Fruit fly (Drosophila melanogaster) whole organism, embryonic: ENCODE measurements around the gene CG14564.

Experiments used
- Adf1 ChIP-seq: fragments of 200-800 bp; sonication (Bioruptor generic); IDR thresholded peaks from 2 replicates; pipeline ENCODE4 v1.3.6; 2022; ENCODE audit warnings: missing biosample characterization, missing genetic modification characterization
- CG11560 ChIP-seq: fragments of 200-800 bp; sonication (Bioruptor generic); IDR thresholded peaks from 3 replicates; pipeline ENCODE4 v1.3.6; 2022; ENCODE audit warnings: missing biosample characterization, missing genetic modification characterization
- CG12104 ChIP-seq: fragments of 200-800 bp; sonication (Bioruptor generic); optimal IDR thresholded peaks from 3 replicates; lab custom pipeline; 2016; ENCODE audit warnings: missing biosample characterization, missing genetic modification characterization
- CG12942 ChIP-seq: fragments of 200-800 bp; sonication (Bioruptor generic); optimal IDR thresholded peaks from 3 replicates; lab custom pipeline; 2016; ENCODE audit warnings: missing biosample characterization, missing genetic modification characterization
- CG14860 ChIP-seq: fragments of 200-800 bp; sonication (Bioruptor generic); IDR thresholded peaks from 3 replicates; pipeline ENCODE4 v1.3.6; 2022; ENCODE audit warnings: missing biosample characterization, missing genetic modification characterization; ENCODE audit not compliant: partially characterized antibody
- CG16815 ChIP-seq: fragments of 200-800 bp; sonication (Bioruptor generic); optimal IDR thresholded peaks from 3 replicates; lab custom pipeline; 2017; ENCODE audit warnings: missing biosample characterization, mild to moderate bottlenecking, missing genetic modification characterization
- CG17328 ChIP-seq: fragments of 200-800 bp; sonication (Bioruptor generic); IDR thresholded peaks from 2 replicates; pipeline ENCODE4 v1.3.6; 2022; ENCODE audit warnings: missing biosample characterization, missing genetic modification characterization
- CG17385 ChIP-seq: fragments of 200-800 bp; sonication (Bioruptor generic); optimal IDR thresholded peaks from 3 replicates; lab custom pipeline; 2018; ENCODE audit warnings: missing biosample characterization, mild to moderate bottlenecking, missing genetic modification characterization
- CG18476 ChIP-seq: fragments of 200-800 bp; sonication (Bioruptor generic); optimal IDR thresholded peaks from 2 replicates; lab custom pipeline; 2016; ENCODE audit warnings: missing biosample characterization, mild to moderate bottlenecking, missing genetic modification characterization
- CG2129 ChIP-seq: fragments of 200-800 bp; sonication (Bioruptor generic); IDR thresholded peaks from 2 replicates; pipeline ENCODE4 v1.3.6; 2022; ENCODE audit warnings: missing biosample characterization, missing genetic modification characterization; ENCODE audit not compliant: partially characterized antibody
- CG2199 ChIP-seq: fragments of 200-800 bp; sonication (Bioruptor generic); IDR thresholded peaks from 3 replicates; pipeline ENCODE4 v1.3.6; 2022; ENCODE audit warnings: missing biosample characterization, missing genetic modification characterization
- CG2875 ChIP-seq: fragments of 200-800 bp; sonication (Bioruptor generic); optimal IDR thresholded peaks from 2 replicates; lab custom pipeline; 2017; ENCODE audit warnings: missing biosample characterization, mild to moderate bottlenecking, missing genetic modification characterization, missing genetic modification reagents
- CG30403 ChIP-seq: fragments of 200-800 bp; sonication (Bioruptor generic); optimal IDR thresholded peaks from 3 replicates; lab custom pipeline; 2016; ENCODE audit warnings: missing biosample characterization, missing genetic modification characterization
- CG31365 ChIP-seq: fragments of 200-800 bp; sonication (Bioruptor generic); optimal IDR thresholded peaks from 2 replicates; lab custom pipeline; 2018; ENCODE audit warnings: missing biosample characterization, mild to moderate bottlenecking, missing genetic modification characterization
- CG3995 ChIP-seq: fragments of 200-800 bp; sonication (Bioruptor generic); optimal IDR thresholded peaks from 3 replicates; lab custom pipeline; 2016; ENCODE audit warnings: missing biosample characterization, missing genetic modification characterization
- CG4282 ChIP-seq: fragments of 200-800 bp; sonication (Bioruptor generic); optimal IDR thresholded peaks from 2 replicates; lab custom pipeline; 2016; ENCODE audit warnings: missing biosample characterization, missing genetic modification characterization
- CG4730 ChIP-seq: fragments of 200-800 bp; sonication (Bioruptor generic); IDR thresholded peaks from 2 replicates; pipeline ENCODE4 v1.3.6; 2022; ENCODE audit warnings: missing biosample characterization, missing genetic modification characterization
- CG4854 ChIP-seq: fragments of 200-800 bp; sonication (Bioruptor generic); optimal IDR thresholded peaks from 2 replicates; lab custom pipeline; 2016; ENCODE audit warnings: missing biosample characterization, missing genetic modification characterization, inconsistent platforms
- CG6683 ChIP-seq: fragments of 200-800 bp; sonication (Bioruptor generic); optimal IDR thresholded peaks from 2 replicates; lab custom pipeline; 2017; ENCODE audit warnings: missing biosample characterization, mild to moderate bottlenecking, missing genetic modification characterization, missing genetic modification reagents
- CG7372 ChIP-seq: fragments of 200-800 bp; sonication (Bioruptor generic); IDR thresholded peaks from 2 replicates; pipeline ENCODE4 v1.3.6; 2022; ENCODE audit warnings: missing biosample characterization, missing genetic modification characterization
- CG8944 ChIP-seq: fragments of 200-800 bp; sonication (Bioruptor generic); optimal IDR thresholded peaks from 3 replicates; lab custom pipeline; 2016; ENCODE audit warnings: missing biosample characterization, missing genetic modification characterization
- CG9932 ChIP-seq: fragments of 200-800 bp; sonication (Bioruptor generic); IDR thresholded peaks from 2 replicates; pipeline ENCODE4 v1.3.6; 2022; ENCODE audit warnings: missing biosample characterization, missing genetic modification characterization
- Dad ChIP-seq: fragments of 200-800 bp; sonication (Bioruptor generic); optimal IDR thresholded peaks from 3 replicates; lab custom pipeline; 2016; ENCODE audit warnings: missing biosample characterization, missing genetic modification characterization
- Dip2 ChIP-seq: fragments of 200-800 bp; sonication (Bioruptor generic); IDR thresholded peaks from 2 replicates; pipeline ENCODE4 v1.3.6; 2022; ENCODE audit warnings: missing biosample characterization, missing genetic modification characterization
- Dll ChIP-seq: fragments of 200-800 bp; sonication (Bioruptor generic); IDR thresholded peaks from 4 replicates; pipeline ENCODE4 v1.3.6; 2022; ENCODE audit warnings: missing biosample characterization, missing genetic modification characterization; ENCODE audit not compliant: partially characterized antibody
- HmgZ ChIP-seq: fragments of 200-800 bp; sonication (Bioruptor generic); optimal IDR thresholded peaks from 2 replicates; lab custom pipeline; 2018; ENCODE audit warnings: missing biosample characterization, mild to moderate bottlenecking, missing genetic modification characterization
- Lim3 ChIP-seq: fragments of 200-800 bp; sonication (Bioruptor generic); IDR thresholded peaks from 2 replicates; pipeline ENCODE4 v1.3.6; 2022; ENCODE audit warnings: missing biosample characterization, missing genetic modification characterization
- Rfx ChIP-seq: fragments of 200-800 bp; sonication (Bioruptor generic); IDR thresholded peaks from 2 replicates; pipeline ENCODE4 v1.3.6; 2022; ENCODE audit warnings: missing biosample characterization, missing genetic modification characterization
- Six4 ChIP-seq: fragments of 200-800 bp; sonication (Bioruptor generic); optimal IDR thresholded peaks from 2 replicates; lab custom pipeline; 2016; ENCODE audit warnings: missing biosample characterization, missing genetic modification characterization
- Ssrp ChIP-seq: fragments of 200-800 bp; sonication (Bioruptor generic); optimal IDR thresholded peaks from 2 replicates; lab custom pipeline; 2018; ENCODE audit warnings: missing biosample characterization, mild to moderate bottlenecking, missing genetic modification characterization, moderate library complexity
- ase ChIP-seq: fragments of 200-800 bp; sonication (Bioruptor generic); IDR thresholded peaks from 3 replicates; pipeline ENCODE4 v1.3.6; 2022; ENCODE audit warnings: missing biosample characterization, missing genetic modification characterization
- ci ChIP-seq: fragments of 200-800 bp; sonication (Bioruptor generic); IDR thresholded peaks from 3 replicates; pipeline ENCODE4 v1.3.6; 2022; ENCODE audit warnings: missing biosample characterization, missing genetic modification characterization
- danr ChIP-seq: fragments of 200-800 bp; sonication (Bioruptor generic); IDR thresholded peaks from 2 replicates; pipeline ENCODE4 v1.3.6; 2022; ENCODE audit warnings: missing biosample characterization, missing genetic modification characterization
- emc ChIP-seq: fragments of 200-800 bp; sonication (Bioruptor generic); optimal IDR thresholded peaks from 2 replicates; lab custom pipeline; 2016; ENCODE audit warnings: missing biosample characterization, missing genetic modification characterization
- eve ChIP-seq, 2 experiments: fragments of >200 bp; optimal IDR thresholded peaks; 2 replicates each; lab custom pipeline; 2017; ENCODE audit warnings: missing biosample characterization in 2 of 2, missing genetic modification characterization in 2 of 2
- gem ChIP-seq: fragments of 200-800 bp; sonication (Bioruptor generic); optimal IDR thresholded peaks from 2 replicates; lab custom pipeline; 2019; ENCODE audit warnings: missing biosample characterization, mild to moderate bottlenecking, missing genetic modification characterization, moderate library complexity
- gro ChIP-seq: fragments of 200-800 bp; sonication (Bioruptor generic); optimal IDR thresholded peaks from 2 replicates; lab custom pipeline; 2016; ENCODE audit warnings: missing biosample characterization, missing genetic modification characterization
- hbn ChIP-seq: fragments of 200-800 bp; sonication (Bioruptor generic); IDR thresholded peaks from 2 replicates; pipeline ENCODE4 v1.3.6; 2022; ENCODE audit warnings: missing biosample characterization, missing genetic modification characterization; ENCODE audit not compliant: partially characterized antibody
- jing ChIP-seq: fragments of 200-800 bp; sonication (Bioruptor generic); optimal IDR thresholded peaks from 2 replicates; lab custom pipeline; 2018; ENCODE audit warnings: missing biosample characterization, mild to moderate bottlenecking, missing genetic modification characterization
- klu ChIP-seq: fragments of 200-800 bp; sonication (Bioruptor generic); IDR thresholded peaks from 2 replicates; pipeline ENCODE4 v1.3.6; 2022; ENCODE audit warnings: missing biosample characterization, missing genetic modification characterization
- nau ChIP-seq: fragments of 200-800 bp; sonication (Bioruptor generic); optimal IDR thresholded peaks from 3 replicates; lab custom pipeline; 2017; ENCODE audit warnings: missing biosample characterization, mild to moderate bottlenecking, missing genetic modification characterization, missing genetic modification reagents
- odd ChIP-seq: fragments of 200-800 bp; sonication (Bioruptor generic); optimal IDR thresholded peaks from 2 replicates; lab custom pipeline; 2017; ENCODE audit warnings: missing biosample characterization, mild to moderate bottlenecking, missing genetic modification characterization
- otp ChIP-seq: fragments of 200-800 bp; sonication (Bioruptor generic); IDR thresholded peaks from 3 replicates; pipeline ENCODE4, ENCODE4 v1.3.6; 2022; ENCODE audit warnings: missing biosample characterization, missing genetic modification characterization
- pita ChIP-seq: fragments of 200-800 bp; sonication (Bioruptor generic); optimal IDR thresholded peaks from 2 replicates; lab custom pipeline; 2017; ENCODE audit warnings: missing biosample characterization, mild to moderate bottlenecking, missing genetic modification characterization
- pnt ChIP-seq: fragments of 200-800 bp; sonication (Bioruptor generic); optimal IDR thresholded peaks from 3 replicates; lab custom pipeline; 2016; ENCODE audit warnings: missing biosample characterization, missing genetic modification characterization
- prd ChIP-seq, 3 experiments: fragments of >200 bp in 2 of 3; fragments of 200-800 bp in 1 of 3; sonication (Bioruptor generic) in 1 of 3; optimal IDR thresholded peaks in 2 of 3; IDR thresholded peaks in 1 of 3; 2 replicates in 2 of 3; 3 replicates in 1 of 3; pipeline versions ENCODE4 v1.3.6 to Lab custom; 2017 to 2022; ENCODE audit warnings: missing biosample characterization in 1 of 3, missing genetic modification characterization in 1 of 3
- slbo ChIP-seq: fragments of 200-800 bp; sonication (Bioruptor generic); IDR thresholded peaks from 2 replicates; pipeline ENCODE4 v1.3.6; 2022; ENCODE audit warnings: missing biosample characterization, missing genetic modification characterization
- sr ChIP-seq: fragments of 200-800 bp; sonication (Bioruptor generic); IDR thresholded peaks from 3 replicates; pipeline ENCODE4 v1.3.6; 2022; ENCODE audit warnings: missing biosample characterization, missing genetic modification characterization
- ssp ChIP-seq: fragments of 200-800 bp; sonication (Bioruptor generic); IDR thresholded peaks from 2 replicates; pipeline ENCODE4 v1.3.6; 2022; ENCODE audit warnings: missing biosample characterization, missing genetic modification characterization
- stc ChIP-seq: fragments of 200-800 bp; sonication (Bioruptor generic); IDR thresholded peaks from 2 replicates; pipeline ENCODE4 v1.3.6; 2022; ENCODE audit warnings: missing biosample characterization, missing genetic modification characterization
- zf30C ChIP-seq: fragments of 200-800 bp; sonication (Bioruptor generic); optimal IDR thresholded peaks from 3 replicates; lab custom pipeline; 2018; ENCODE audit warnings: missing biosample characterization, mild to moderate bottlenecking, missing genetic modification characterization

CG14564 gene

DNA sequence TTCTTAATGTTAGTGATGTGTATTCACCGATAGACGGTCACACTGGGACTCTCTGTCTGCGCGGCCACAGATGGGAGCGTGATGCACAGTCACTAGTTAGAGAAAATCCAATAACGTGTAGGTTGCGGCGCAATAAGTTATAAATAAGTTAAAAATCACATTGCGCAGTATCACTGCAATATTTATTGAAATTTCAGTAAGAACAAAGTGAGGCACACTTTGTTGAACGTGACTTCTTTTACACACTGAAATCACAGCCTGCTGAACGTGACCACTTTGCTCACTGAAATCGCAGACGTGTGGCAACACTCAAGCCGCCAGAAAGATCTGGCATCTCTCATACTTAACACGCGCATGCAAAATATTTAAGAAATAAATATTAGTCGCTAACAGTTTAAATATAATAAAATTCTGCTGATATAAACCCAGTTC is 28.3 kb upstream of the CG14564 start, which contains the start of the genes CG11247 and Polr2H (continued):
- peak; percentile 88 for TF ChIP-seq otp
- TF ChIP-seq CG3995 (GFP tag; lab: Kevin White, UChicago): peak; percentile 100
- peak; percentile 86 for TF ChIP-seq CG17328 (GFP tag; lab: Robert Waterston, UW)
- peak; percentile 81 for TF ChIP-seq Six4
- peak; percentile 82 for TF ChIP-seq CG11560 (tag; lab: Robert Waterston, UW)
- TF ChIP-seq CG7372: peak; percentile 93
- TF ChIP-seq Rfx (GFP tag; lab: Robert Waterston, UW): peak; percentile 96
- peak; percentile 59 for TF ChIP-seq nau (GFP tag; lab: Kevin White, UChicago)
- peak; percentile 91 for TF ChIP-seq klu (GFP tag; lab: Robert Waterston, UW)
- TF ChIP-seq CG12942 (GFP tag; lab: Kevin White, UChicago): peak; percentile 94
- TF ChIP-seq Lim3 (GFP tag; lab: Robert Waterston, UW): peak; percentile 70; the same call in 1 of the 2 replicates
- TF ChIP-seq CG2875: peak; percentile 41
- TF ChIP-seq zf30C: no peak
- peak; percentile 29 for TF ChIP-seq odd (GFP tag; lab: Kevin White, UChicago)
- TF ChIP-seq CG12104: peak; percentile 64
- peak; percentile 73 for TF ChIP-seq CG14860
- no peak for TF ChIP-seq CG31365 (tag; lab: Kevin White, UChicago)
- peak; percentile 90 for TF ChIP-seq CG2199 (GFP tag; lab: Robert Waterston, UW)
- TF ChIP-seq Ssrp (tag; lab: Kevin White, UChicago): peak; percentile 89
- TF ChIP-seq CG30403 (GFP tag; lab: Kevin White, UChicago): peak; percentile 97
- TF ChIP-seq gro (GFP tag; lab: Kevin White, UChicago): peak; percentile 91
- peak; percentile 89 for TF ChIP-seq danr
- TF ChIP-seq emc (GFP tag; lab: Kevin White, UChicago): peak; percentile 87
- TF ChIP-seq sr (GFP tag; lab: Robert Waterston, UW): peak; percentile 73; the same call in 2 of the 3 replicates
- TF ChIP-seq Dll: peak; percentile 87
- TF ChIP-seq Adf1 (GFP tag; lab: Robert Waterston, UW): peak; percentile 67
- peak in 1 of 2 experiments; percentile 77 for TF ChIP-seq eve (GFP tag; optimal IDR thresholded peaks at IDR 0.05; lab: Kevin White, UChicago)
- peak; percentile 41; the same call in 1 of the 2 replicates for TF ChIP-seq Dip2 (GFP tag; lab: Robert Waterston, UW)
- peak; percentile 66; the same call in 1 of the 2 replicates for TF ChIP-seq hbn (GFP tag; lab: Robert Waterston, UW)
- TF ChIP-seq ssp: peak; percentile 93
- peak; percentile 88 for TF ChIP-seq CG4730 (GFP tag; lab: Robert Waterston, UW)
- TF ChIP-seq slbo (GFP tag; lab: Robert Waterston, UW): peak; percentile 97
- TF ChIP-seq pnt (GFP tag; lab: Kevin White, UChicago): peak; percentile 97
- TF ChIP-seq ci (GFP tag; lab: Robert Waterston, UW): peak; percentile 92
- TF ChIP-seq CG9932 (GFP tag; lab: Robert Waterston, UW): peak; percentile 97
- peak; percentile 90 for TF ChIP-seq CG16815 (GFP tag; lab: Kevin White, UChicago)
- peak; percentile 94 for TF ChIP-seq HmgZ (tag; lab: Kevin White, UChicago)
- peak; percentile 92 for TF ChIP-seq ase
- no peak for TF ChIP-seq pita (GFP tag; lab: Kevin White, UChicago)
- peak; percentile 49 for TF ChIP-seq CG17385 (GFP tag; lab: Kevin White, UChicago)
- TF ChIP-seq gem: peak; percentile 93
- TF ChIP-seq jing: peak; percentile 79
- TF ChIP-seq CG4854: peak; percentile 83
- TF ChIP-seq CG18476 (GFP tag; lab: Kevin White, UChicago): peak; percentile 85
- TF ChIP-seq Dad (GFP tag; lab: Kevin White, UChicago): peak; percentile 94
- no peak for TF ChIP-seq CG6683 (GFP tag; lab: Kevin White, UChicago)
- TF ChIP-seq CG4282: peak; percentile 85
- TF ChIP-seq CG8944 (GFP tag; lab: Kevin White, UChicago): peak; percentile 95
- TF ChIP-seq stc: peak; percentile 80
- TF ChIP-seq prd (optimal IDR thresholded peaks at IDR 0.05; lab: Kevin White, UChicago): no peak
- peak; percentile 97 for TF ChIP-seq prd (GFP tag; IDR thresholded peaks at IDR 0.05; lab: Robert Waterston, UW)
- TF ChIP-seq CG2129 (GFP tag; lab: Robert Waterston, UW): peak; percentile 59
